Worm (Caenorhabditis elegans) whole organism, L1 larva: ENCODE results near the gene daam-1.
A peak's percentile ranks its signal among the peaks of the same experiment; 100 is the strongest.

Experiments
- C16A3.4 ChIP-seq: fragments of 150-350 bp; optimal IDR thresholded peaks from 2 replicates; lab custom pipeline; 2014; ENCODE audit warnings: missing biosample characterization, missing genetic modification characterization
- Y116A8C.19 ChIP-seq: sonication (generic microtip); optimal IDR thresholded peaks from 2 replicates; lab custom pipeline; 2016; ENCODE audit warnings: missing compliant biosample characterization, missing genetic modification characterization, borderline replicate concordance
- alr-1 ChIP-seq: fragments of 200-800 bp; sonication (Bioruptor generic); optimal IDR thresholded peaks from 2 replicates; lab custom pipeline; 2018; ENCODE audit warnings: borderline replicate concordance, mild to moderate bottlenecking, missing genetic modification characterization, missing compliant biosample characterization
- aly-2 ChIP-seq: fragments of 150-350 bp; optimal IDR thresholded peaks from 2 replicates; lab custom pipeline; 2014; ENCODE audit warnings: missing biosample characterization, missing genetic modification characterization
- ceh-82 ChIP-seq, 3 experiments: fragments of 150-350 bp in 1 of 3; sonication (generic microtip) in 2 of 3; optimal IDR thresholded peaks; 2 replicates each; lab custom pipeline; 2014 to 2017; ENCODE audit warnings: missing biosample characterization in 3 of 3, missing genetic modification characterization in 3 of 3
- ceh-88 ChIP-seq: fragments of 200-800 bp; sonication (Bioruptor generic); IDR thresholded peaks from 2 replicates; pipeline ENCODE4 v1.3.6; 2022; ENCODE audit warnings: missing genetic modification characterization, missing compliant biosample characterization
- dsc-1 ChIP-seq: sonication (generic microtip); optimal IDR thresholded peaks from 2 replicates; lab custom pipeline; 2016; ENCODE audit warnings: mild to moderate bottlenecking, missing genetic modification characterization, missing compliant biosample characterization
- efl-1 ChIP-seq, 4 experiments: fragments of 150-350 bp; optimal IDR thresholded peaks in 3 of 4; peaks in 1 of 4; 1 replicate in 1 of 4; 2 replicates in 3 of 4; lab custom pipeline; 2014; ENCODE audit warnings: missing biosample characterization in 2 of 4, missing genetic modification characterization in 2 of 4, missing genetic modification reagents in 2 of 4
- efl-3 ChIP-seq: fragments of 200-800 bp; sonication (Bioruptor generic); optimal IDR thresholded peaks from 2 replicates; lab custom pipeline; 2018; ENCODE audit warnings: mild to moderate bottlenecking, missing genetic modification characterization, missing compliant biosample characterization
- egl-13 ChIP-seq: sonication (generic microtip); optimal IDR thresholded peaks from 2 replicates; lab custom pipeline; 2016; ENCODE audit warnings: missing genotype, missing genetic modification reagents, missing genetic modification characterization, missing compliant biosample characterization
- elt-2 ChIP-seq: sonication (generic microtip); optimal IDR thresholded peaks from 2 replicates; lab custom pipeline; 2016; ENCODE audit warnings: missing genetic modification characterization, mild to moderate bottlenecking, inconsistent platforms, missing compliant biosample characterization, missing genetic modification reagents
- elt-3 ChIP-seq, 6 experiments: fragments of 150-350 bp in 1 of 6; sonication (generic microtip); optimal IDR thresholded peaks; 2 replicates each; lab custom pipeline; 2017 to 2018; ENCODE audit warnings: missing biosample characterization in 6 of 6, missing genetic modification characterization in 6 of 6, inconsistent platforms in 1 of 6
- ets-5 ChIP-seq: fragments of 200-800 bp; sonication (Bioruptor generic); IDR thresholded peaks from 2 replicates; pipeline ENCODE4 v1.3.6; 2022; ENCODE audit warnings: missing genetic modification characterization, missing compliant biosample characterization
- fkh-4 ChIP-seq: sonication (generic microtip); optimal IDR thresholded peaks from 2 replicates; lab custom pipeline; 2016; ENCODE audit warnings: missing compliant biosample characterization, missing genetic modification characterization, borderline replicate concordance
- fkh-8 ChIP-seq: sonication (generic microtip); optimal IDR thresholded peaks from 2 replicates; lab custom pipeline; 2016; ENCODE audit warnings: mild to moderate bottlenecking, missing genetic modification characterization, missing compliant biosample characterization
- hlh-17 ChIP-seq: fragments of 200-800 bp; sonication (Bioruptor generic); optimal IDR thresholded peaks from 2 replicates; lab custom pipeline; 2018; ENCODE audit warnings: missing genetic modification characterization, mild to moderate bottlenecking, missing compliant biosample characterization, moderate library complexity, borderline replicate concordance
- hlh-4 ChIP-seq: sonication (generic microtip); optimal IDR thresholded peaks from 2 replicates; lab custom pipeline; 2016; ENCODE audit warnings: mild to moderate bottlenecking, missing genetic modification characterization, missing compliant biosample characterization
- isw-1 ChIP-seq: fragments of 200-800 bp; sonication (Bioruptor generic); IDR thresholded peaks from 2 replicates; pipeline ENCODE4 v1.3.6; 2022; ENCODE audit warnings: missing genetic modification characterization, missing compliant biosample characterization
- jun-1 ChIP-seq: fragments of 150-350 bp; optimal IDR thresholded peaks from 2 replicates; lab custom pipeline; 2014; ENCODE audit warnings: missing biosample characterization, missing genetic modification reagents, missing genetic modification characterization
- lin-13 ChIP-seq: fragments of 150-350 bp; optimal IDR thresholded peaks from 2 replicates; lab custom pipeline; 2014; ENCODE audit warnings: missing biosample characterization, missing genetic modification reagents, missing genetic modification characterization
- lin-14 ChIP-seq: fragments of 200-800 bp; sonication (Bioruptor generic); optimal IDR thresholded peaks from 2 replicates; lab custom pipeline; 2018; ENCODE audit warnings: mild to moderate bottlenecking, missing genetic modification characterization, moderate library complexity, missing compliant biosample characterization
- lin-15B ChIP-seq: fragments of 150-350 bp; sonication (generic microtip); optimal IDR thresholded peaks from 3 replicates; lab custom pipeline; 2014; ENCODE audit warnings: missing biosample characterization, missing genetic modification characterization
- lin-35 ChIP-seq, 2 experiments: fragments of 150-350 bp; optimal IDR thresholded peaks; 2 replicates each; lab custom pipeline; 2014; ENCODE audit warnings: missing biosample characterization in 2 of 2, missing genetic modification characterization in 2 of 2, missing genetic modification reagents in 2 of 2
- lir-3 ChIP-seq: sonication (generic microtip); optimal IDR thresholded peaks from 2 replicates; lab custom pipeline; 2016; ENCODE audit warnings: mild to moderate bottlenecking, missing genetic modification characterization, moderate library complexity, missing compliant biosample characterization; ENCODE audit not compliant: poor library complexity
- lsy-2 ChIP-seq, 2 experiments: fragments of 150-350 bp; optimal IDR thresholded peaks; 2 replicates each; lab custom pipeline; 2014; ENCODE audit warnings: missing biosample characterization in 2 of 2, missing genetic modification characterization in 2 of 2
- mdl-1 ChIP-seq, 2 experiments: fragments of 150-350 bp; optimal IDR thresholded peaks; 2 replicates each; lab custom pipeline; 2014 to 2017; ENCODE audit warnings: missing biosample characterization in 2 of 2, missing genetic modification characterization in 2 of 2, inconsistent platforms in 1 of 2
- mef-2 ChIP-seq: fragments of 150-350 bp; optimal IDR thresholded peaks from 2 replicates; lab custom pipeline; 2014; ENCODE audit warnings: missing biosample characterization, missing genetic modification characterization
- mep-1 ChIP-seq: fragments of 150-350 bp; optimal IDR thresholded peaks from 2 replicates; lab custom pipeline; 2014; ENCODE audit warnings: missing biosample characterization, missing genetic modification characterization
- nhr-12 ChIP-seq: sonication (generic microtip); optimal IDR thresholded peaks from 2 replicates; lab custom pipeline; 2017; ENCODE audit warnings: missing biosample characterization, missing genetic modification characterization
- nhr-19 ChIP-seq: fragments of 200-800 bp; sonication (Bioruptor generic); conservative IDR thresholded peaks from 2 replicates; pipeline ENCODE4 v1.3.6; 2022; ENCODE audit warnings: missing genetic modification characterization, missing compliant biosample characterization
- nhr-237 ChIP-seq: fragments of 150-350 bp; optimal IDR thresholded peaks from 2 replicates; lab custom pipeline; 2014; ENCODE audit warnings: missing biosample characterization, missing genetic modification characterization
- nhr-47 ChIP-seq: sonication (generic microtip); optimal IDR thresholded peaks from 2 replicates; lab custom pipeline; 2016; ENCODE audit warnings: mild to moderate bottlenecking, missing genetic modification characterization, moderate library complexity, missing compliant biosample characterization
- nhr-71 ChIP-seq: sonication (generic microtip); optimal IDR thresholded peaks from 2 replicates; lab custom pipeline; 2016; ENCODE audit warnings: mild to moderate bottlenecking, missing genetic modification characterization, moderate library complexity, missing compliant biosample characterization
- nhr-84 ChIP-seq: sonication (generic microtip); optimal IDR thresholded peaks from 2 replicates; lab custom pipeline; 2017; ENCODE audit warnings: missing biosample characterization, missing genetic modification characterization
- nhr-90 ChIP-seq: sonication (generic microtip); optimal IDR thresholded peaks from 2 replicates; lab custom pipeline; 2016; ENCODE audit warnings: mild to moderate bottlenecking, missing genetic modification characterization, missing compliant biosample characterization; ENCODE audit not compliant: poor library complexity
- pax-3 ChIP-seq: fragments of 200-800 bp; sonication (Bioruptor generic); optimal IDR thresholded peaks from 2 replicates; lab custom pipeline; 2018; ENCODE audit warnings: mild to moderate bottlenecking, missing genetic modification characterization, moderate library complexity, missing compliant biosample characterization
- pqm-1 ChIP-seq: sonication (generic microtip); optimal IDR thresholded peaks from 3 replicates; lab custom pipeline; 2017; ENCODE audit warnings: missing biosample characterization, missing genetic modification characterization
- rnt-1 ChIP-seq: sonication (generic microtip); optimal IDR thresholded peaks from 2 replicates; lab custom pipeline; 2016; ENCODE audit warnings: mild to moderate bottlenecking, missing genetic modification characterization, moderate library complexity, missing compliant biosample characterization
- snpc-4 ChIP-seq: fragments of 150-350 bp; optimal IDR thresholded peaks from 2 replicates; lab custom pipeline; 2014; ENCODE audit warnings: missing biosample characterization, missing genetic modification characterization
- sptf-1 ChIP-seq: fragments of 150-350 bp; optimal IDR thresholded peaks from 2 replicates; lab custom pipeline; 2014; ENCODE audit warnings: missing biosample characterization, missing genetic modification characterization
- sup-37 ChIP-seq: fragments of 200-800 bp; sonication (Bioruptor generic); optimal IDR thresholded peaks from 2 replicates; lab custom pipeline; 2018; ENCODE audit warnings: mild to moderate bottlenecking, missing genetic modification characterization, missing compliant biosample characterization
- tbx-2 ChIP-seq: sonication (generic microtip); optimal IDR thresholded peaks from 2 replicates; lab custom pipeline; 2016; ENCODE audit warnings: missing genetic modification characterization, missing compliant biosample characterization
- unc-62 ChIP-seq: fragments of 150-350 bp; optimal IDR thresholded peaks from 2 replicates; lab custom pipeline; 2014; ENCODE audit warnings: missing biosample characterization, missing genetic modification reagents, missing genetic modification characterization
- xbp-1 ChIP-seq: sonication (generic microtip); optimal IDR thresholded peaks from 2 replicates; lab custom pipeline; 2016; ENCODE audit warnings: missing genetic modification characterization, missing compliant biosample characterization
- zag-1 ChIP-seq: fragments of 150-350 bp; optimal IDR thresholded peaks from 2 replicates; lab custom pipeline; 2014; ENCODE audit warnings: missing biosample characterization, missing genetic modification characterization
- zip-4 ChIP-seq: fragments of 200-800 bp; sonication (Bioruptor generic); optimal IDR thresholded peaks from 2 replicates; lab custom pipeline; 2018; ENCODE audit warnings: mild to moderate bottlenecking, missing genetic modification characterization, moderate library complexity, missing compliant biosample characterization

daam-1 gene

DNA sequence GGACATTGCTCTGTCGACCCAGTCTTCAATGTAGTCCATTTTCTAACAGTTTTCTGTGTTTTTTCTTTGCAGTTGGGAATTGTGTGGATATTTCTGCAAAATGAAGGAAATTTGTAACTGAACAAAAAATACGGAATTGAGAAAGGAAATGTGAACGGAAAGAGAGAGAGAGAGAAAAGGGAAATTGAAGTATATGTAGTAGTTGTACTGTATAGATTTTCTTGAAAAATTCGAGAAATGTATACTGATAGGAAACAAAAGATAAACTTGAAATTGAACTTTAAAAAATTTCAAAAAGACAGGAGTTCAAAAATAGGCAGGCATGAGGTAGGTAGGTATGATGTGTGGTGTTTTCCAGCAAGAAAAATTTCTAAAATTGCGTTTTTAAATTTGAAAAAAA is at the start of gene daam-1:
TSS of gene daam-1 (minus strand) at position 101 of the 400 bp plus-strand sequence.
- no peak for TF ChIP-seq lir-3 (tag; lab: Kevin White, UChicago)
- TF ChIP-seq hlh-17 (GFP tag; lab: Kevin White, UChicago), result no peak
- TF ChIP-seq nhr-47 (tag; lab: Kevin White, UChicago), result no peak
- TF ChIP-seq ceh-88 (GFP tag; lab: Robert Waterston, UW), result no peak

DNA sequence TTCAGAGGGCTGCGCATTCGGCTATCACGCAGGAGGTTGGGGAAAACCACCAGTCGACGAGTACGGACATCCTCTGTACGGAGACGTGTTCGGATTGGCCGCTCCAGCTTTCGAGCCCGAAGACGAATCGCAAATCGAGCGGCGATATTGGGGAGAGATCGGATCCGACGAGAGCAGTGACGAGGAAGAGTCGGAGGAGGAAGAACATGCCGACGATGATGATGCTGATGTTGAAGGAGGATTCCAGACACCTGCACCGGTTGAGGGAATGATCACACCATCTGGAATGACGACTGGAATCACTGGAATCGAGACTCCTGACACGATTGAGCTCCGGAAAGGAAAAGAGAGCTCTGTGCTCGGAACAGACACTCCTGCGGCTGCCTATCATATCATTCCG is 46.6 kb upstream of the daam-1 start:
- no peak for TF ChIP-seq efl-1 (optimal IDR thresholded peaks at IDR 0.05; lab: Kevin White, UChicago)
- peak in 1 of 2 experiments; percentile 12 for TF ChIP-seq efl-1 (GFP tag; optimal IDR thresholded peaks at IDR 0.05 in 1 of 2; lab: Kevin White, UChicago)
- no peak for TF ChIP-seq sup-37 (GFP tag; lab: Kevin White, UChicago)
- TF ChIP-seq, all 84 proteins: peak for 1

DNA sequence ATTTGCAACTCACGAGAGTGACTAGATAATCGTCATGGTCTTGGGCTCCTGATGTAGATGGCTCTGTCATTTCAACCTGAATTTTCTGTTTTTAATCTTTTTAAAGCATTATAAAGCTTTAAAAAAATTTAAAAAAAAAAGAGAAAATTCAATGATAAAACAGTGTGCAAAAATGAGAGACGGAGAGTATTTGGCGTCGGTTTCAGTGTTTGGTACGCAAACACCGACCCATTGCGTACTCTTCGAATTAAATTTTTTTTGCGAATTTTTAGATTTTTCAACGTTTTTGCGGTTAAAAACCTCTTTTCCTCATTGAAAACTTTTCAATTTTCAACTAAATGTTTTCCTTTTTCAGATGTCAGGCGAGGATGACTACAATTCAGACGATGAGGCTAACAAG is 44.2 kb upstream of the daam-1 start, which contains the start of the genes W03F9.2 and sftb-2:
TSS of gene W03F9.2 (minus strand) at position 153 of the 400 bp plus-strand sequence.
TSS of gene sftb-2 (plus strand) at position 356 of the 400 bp plus-strand sequence.
- TF ChIP-seq nhr-47 (tag; lab: Kevin White, UChicago) (peak; percentile 59), isw-1 (no peak), ets-5 (GFP tag; lab: Robert Waterston, UW) (no peak), lin-14 (no peak), lsy-2 (tag; optimal IDR thresholded peaks at IDR 0.05; lab: Kevin White, UChicago) (peak; percentile 59 to 66), elt-2 (no peak), rnt-1 (peak; percentile 36), fkh-8 (tag; lab: Kevin White, UChicago) (no peak), pqm-1 (no peak), ceh-82 (tag; optimal IDR thresholded peaks at IDR 0.05; lab: Kevin White, UChicago) (peak in 2 of 3 experiments; percentile 9 to 34), mep-1 (tag; lab: Kevin White, UChicago) (no peak), zag-1 (tag; lab: Kevin White, UChicago) (no peak), Y116A8C.19 (tag; lab: Kevin White, UChicago) (no peak), nhr-71 (tag; lab: Kevin White, UChicago) (peak; percentile 56), hlh-17 (GFP tag; lab: Kevin White, UChicago) (no peak), pax-3 (no peak), lin-13 (GFP tag; lab: Kevin White, UChicago) (no peak), lin-35 (GFP tag; optimal IDR thresholded peaks at IDR 0.05; lab: Kevin White, UChicago) (peak; percentile 59 to 63), nhr-237 (tag; lab: Kevin White, UChicago) (no peak), nhr-19 (no peak), aly-2 (tag; lab: Kevin White, UChicago) (no peak), snpc-4 (tag; lab: Kevin White, UChicago) (peak; percentile 7), fkh-4 (tag; lab: Kevin White, UChicago) (no peak), C16A3.4 (tag; lab: Kevin White, UChicago) (no peak), zip-4 (GFP tag; lab: Kevin White, UChicago) (no peak), mdl-1 (tag; optimal IDR thresholded peaks at IDR 0.05; lab: Kevin White, UChicago) (peak in 1 of 2 experiments; percentile 4), dsc-1 (tag; lab: Kevin White, UChicago) (peak; percentile 1), egl-13 (tag; lab: Kevin White, UChicago) (no peak), efl-3 (no peak), lin-15B (tag; lab: Kevin White, UChicago) (peak; percentile 14), xbp-1 (peak; percentile 36), alr-1 (tag; lab: Kevin White, UChicago) (no peak), nhr-12 (tag; lab: Kevin White, UChicago) (no peak), hlh-4 (tag; lab: Kevin White, UChicago) (no peak), unc-62 (GFP tag; lab: Kevin White, UChicago) (no peak), tbx-2 (tag; lab: Kevin White, UChicago) (peak; percentile 34), efl-1 (optimal IDR thresholded peaks at IDR 0.05; lab: Kevin White, UChicago) (peak; percentile 40 to 61), efl-1 (GFP tag; optimal IDR thresholded peaks at IDR 0.05 in 1 of 2; lab: Kevin White, UChicago) (peak; percentile 71 to 94), nhr-90 (tag; lab: Kevin White, UChicago) (no peak), elt-3 (tag; optimal IDR thresholded peaks at IDR 0.05; lab: Kevin White, UChicago) (no peak), jun-1 (tag; lab: Kevin White, UChicago) (no peak), lir-3 (tag; lab: Kevin White, UChicago) (no peak), sptf-1 (tag; lab: Kevin White, UChicago) (no peak), nhr-84 (tag; lab: Kevin White, UChicago) (no peak), mef-2 (no peak)
